Worm (Caenorhabditis elegans) whole organism, L4 larva: ENCODE data around the gene W01D2.3.

Source experiments
- F49E8.2 ChIP-seq: sonication (generic microtip); optimal IDR thresholded peaks from 2 replicates; lab custom pipeline; 2016; ENCODE audit warnings: missing compliant biosample characterization, mild to moderate bottlenecking, missing genetic modification characterization, borderline replicate concordance
- lim-7 ChIP-seq: fragments of 200-800 bp; sonication (Bioruptor generic); IDR thresholded peaks from 2 replicates; pipeline ENCODE4 v1.3.6; 2022; ENCODE audit warnings: missing genetic modification characterization, missing compliant biosample characterization
- lin-38 ChIP-seq: fragments of 200-800 bp; sonication (Bioruptor generic); IDR thresholded peaks from 2 replicates; pipeline ENCODE4 v1.3.6; 2022; ENCODE audit warnings: missing genetic modification reagents, missing genetic modification characterization, missing compliant biosample characterization
- set-16 ChIP-seq: fragments of 200-800 bp; sonication (Bioruptor generic); IDR thresholded peaks from 2 replicates; pipeline ENCODE4 v1.3.6; 2022; ENCODE audit warnings: missing genetic modification reagents, missing genetic modification characterization, missing compliant biosample characterization

W01D2.3 gene

DNA sequence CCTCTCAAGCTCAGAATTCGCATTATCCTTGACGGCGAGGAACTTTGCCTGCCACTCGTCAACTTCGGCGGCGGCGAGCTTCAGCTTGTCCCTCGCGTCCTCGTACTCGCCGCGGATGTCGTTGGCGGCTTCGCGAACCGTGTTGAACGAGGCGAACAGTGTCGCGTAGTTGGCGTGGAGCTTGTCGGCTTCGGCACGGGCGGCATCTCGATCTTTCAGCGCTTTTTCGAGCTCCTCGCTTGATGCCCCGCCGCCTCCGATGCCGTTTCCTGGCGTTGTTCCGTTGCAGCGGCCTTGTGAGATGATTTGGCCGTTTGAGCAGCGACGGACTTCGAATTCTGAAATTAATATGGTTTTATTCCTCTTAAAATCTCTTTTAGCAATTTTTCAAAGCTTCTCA lies 50.9 kb downstream of the W01D2.3 start:
- TF ChIP-seq set-16 (GFP tag; lab: Robert Waterston, UW) (peak; percentile 90), lin-38 (GFP tag; lab: Robert Waterston, UW) (no peak)

DNA sequence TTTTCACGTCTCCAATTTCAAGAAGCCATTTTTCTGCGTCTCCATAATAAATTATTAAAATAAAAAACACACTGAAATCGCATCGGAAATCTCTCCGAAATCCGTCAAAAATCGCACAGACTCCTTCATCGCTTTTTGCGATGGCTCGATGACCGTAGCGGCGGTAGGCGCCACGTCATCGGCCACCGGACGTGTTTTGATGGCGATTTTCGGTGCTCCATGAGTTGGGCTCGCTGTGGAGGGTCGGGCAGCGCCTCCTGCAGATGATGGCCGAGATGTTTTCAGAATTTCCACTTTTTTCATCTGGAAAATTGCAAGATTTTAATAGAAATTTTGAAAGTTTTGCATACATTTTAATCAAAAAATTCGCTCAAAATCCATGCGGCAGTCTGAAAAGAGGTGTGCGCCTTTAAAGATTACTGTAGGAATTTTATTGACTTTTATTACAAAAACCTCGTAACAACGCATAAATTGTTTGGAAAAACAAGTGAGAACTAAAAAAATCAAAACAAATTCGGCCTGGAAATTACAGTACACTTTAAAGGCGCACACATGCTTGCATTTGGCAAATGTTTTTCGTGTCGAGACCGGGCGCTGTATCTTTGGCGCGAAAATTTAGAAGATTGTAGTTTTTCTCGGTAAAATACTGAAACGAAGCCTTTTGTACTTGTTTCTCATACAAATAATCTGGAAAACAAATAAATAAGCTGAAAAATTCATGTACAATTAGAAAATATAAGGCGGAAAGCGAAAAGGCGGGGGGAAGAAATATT lies 51.7 kb downstream of the W01D2.3 start, which contains the start of gene smg-9:
Gene smg-9, minus strand, starts transcription at position 663 of the 773 bp plus-strand sequence.
- peak; percentile 58; the same call in 1 of the 2 replicates for TF ChIP-seq set-16 (GFP tag; lab: Robert Waterston, UW)
- TF ChIP-seq F49E8.2 (tag; lab: Kevin White, UChicago) = peak; percentile 6
- TF ChIP-seq lin-38 (GFP tag; lab: Robert Waterston, UW) = no peak
- no peak for TF ChIP-seq lim-7 (GFP tag; lab: Robert Waterston, UW)
- TF ChIP-seq, all 104 proteins: peak for 2
